Worm (Caenorhabditis elegans): ENCODE data around the gene srh-222.

- TF ChIP-seq F13C5.2 (tag; optimal IDR thresholded peaks at IDR 0.05), result no peak
- TF ChIP-seq ceh-36 (tag; optimal IDR thresholded peaks at IDR 0.05), result no peak
- no peak for TF ChIP-seq tbx-37 (GFP tag; conservative IDR thresholded peaks at IDR 0.05)
- TF ChIP-seq ama-1 (optimal IDR thresholded peaks at IDR 0.05), result no peak
- no peak for TF ChIP-seq flt-1 (GFP tag; IDR thresholded peaks at IDR 0.05)
- no peak for TF ChIP-seq ceh-13 (GFP tag; optimal IDR thresholded peaks at IDR 0.05)
- no peak for TF ChIP-seq tra-4 (tag; optimal IDR thresholded peaks at IDR 0.05)
- no peak for TF ChIP-seq B0310.2 (tag; optimal IDR thresholded peaks at IDR 0.05)
- no peak for TF ChIP-seq ets-7 (tag; optimal IDR thresholded peaks at IDR 0.05)
- no peak for TF ChIP-seq tbx-11 (GFP tag; IDR thresholded peaks at IDR 0.05)
- TF ChIP-seq scrt-1 (GFP tag; IDR thresholded peaks at IDR 0.05), result no peak
- no peak for TF ChIP-seq sea-1 (GFP tag; conservative IDR thresholded peaks at IDR 0.05)
Measured at ce11 chrIV:3998517-3998916, 18.9 kb downstream of the srh-222 start, which contains the start of gene F47C12.8.
